Worm (Caenorhabditis elegans) whole organism, L2 larva: ENCODE measurements around the gene ttr-29.

ENCODE experiments used
- blmp-1 ChIP-seq: sonication (generic microtip); optimal IDR thresholded peaks from 2 replicates; lab custom pipeline; 2017; ENCODE audit warnings: missing genetic modification characterization, mild to moderate bottlenecking, missing compliant biosample characterization, antibody characterized with exemption, moderate library complexity; ENCODE audit not compliant: insufficient read depth
- dmd-4 ChIP-seq: sonication (generic microtip); optimal IDR thresholded peaks from 2 replicates; lab custom pipeline; 2017; ENCODE audit warnings: missing biosample characterization, missing genetic modification characterization
- lin-39 ChIP-seq: fragments of 150-350 bp; optimal IDR thresholded peaks from 2 replicates; lab custom pipeline; 2014; ENCODE audit warnings: missing biosample characterization, missing genetic modification reagents, missing genetic modification characterization
- mdl-1 ChIP-seq, 2 experiments: fragments of 150-350 bp in 1 of 2; sonication (generic microtip) in 1 of 2; optimal IDR thresholded peaks; 2 replicates each; lab custom pipeline; 2017; ENCODE audit warnings: missing biosample characterization in 2 of 2, missing genetic modification characterization in 2 of 2
- nhr-129 ChIP-seq: fragments of 150-350 bp; optimal IDR thresholded peaks from 2 replicates; lab custom pipeline; 2014; ENCODE audit warnings: missing biosample characterization, missing genetic modification characterization

ce11 chrV:12876708-12877107, 29.9 kb downstream of the ttr-29 start:
- TF ChIP-seq mdl-1 (tag; optimal IDR thresholded peaks at IDR 0.05; lab: Kevin White, UChicago) (no peak), nhr-129 (tag; lab: Kevin White, UChicago) (no peak), dmd-4 (tag; lab: Kevin White, UChicago) (no peak), lin-39 (tag; lab: Kevin White, UChicago) (no peak), blmp-1 (tag; lab: Kevin White, UChicago) (no peak)
